Worm (Caenorhabditis elegans) whole organism, L4 larva: ENCODE data around the gene F17C11.2.

Experiments
- F26F4.8 ChIP-seq: fragments of 200-800 bp; sonication (Bioruptor generic); conservative IDR thresholded peaks from 2 replicates; pipeline ENCODE4 v1.3.6; 2022; ENCODE audit warnings: missing genetic modification characterization, missing compliant biosample characterization
- F49E8.2 ChIP-seq: sonication (generic microtip); optimal IDR thresholded peaks from 2 replicates; lab custom pipeline; 2016; ENCODE audit warnings: missing compliant biosample characterization, mild to moderate bottlenecking, missing genetic modification characterization, borderline replicate concordance
- R02D3.7 ChIP-seq: fragments of 150-350 bp; sonication (generic microtip); optimal IDR thresholded peaks from 3 replicates; lab custom pipeline; 2014; ENCODE audit warnings: missing biosample characterization, missing genetic modification characterization
- T26A8.4 ChIP-seq: fragments of 200-800 bp; sonication (Bioruptor generic); IDR thresholded peaks from 2 replicates; pipeline ENCODE4 v1.3.6; 2022; ENCODE audit warnings: missing genetic modification characterization, missing compliant biosample characterization
- Y48G9A.11 ChIP-seq: fragments of 200-800 bp; sonication (Bioruptor generic); IDR thresholded peaks from 2 replicates; pipeline ENCODE4 v1.3.6; 2022; ENCODE audit warnings: missing genetic modification reagents, missing genetic modification characterization, missing compliant biosample characterization
- aha-1 ChIP-seq: fragments of 150-350 bp; peaks from one replicate; lab custom pipeline; 2014; ENCODE audit warnings: missing biosample characterization, missing genetic modification characterization
- ama-1 ChIP-seq: fragments of 150-350 bp; optimal IDR thresholded peaks from 2 replicates; lab custom pipeline; 2014; ENCODE audit warnings: inconsistent platforms, mixed read lengths
- ceh-20 ChIP-seq: fragments of 200-800 bp; sonication (Bioruptor generic); IDR thresholded peaks from 2 replicates; pipeline ENCODE4 v1.3.6; 2022; ENCODE audit warnings: missing genetic modification reagents, missing genetic modification characterization, missing compliant biosample characterization
- ctbp-1 ChIP-seq: fragments of 200-800 bp; sonication (Bioruptor generic); IDR thresholded peaks from 2 replicates; pipeline ENCODE4 v1.3.6; 2022; ENCODE audit warnings: missing genetic modification reagents, missing genetic modification characterization, missing compliant biosample characterization
- daf-16 ChIP-seq, 3 experiments: sonication (generic microtip); optimal IDR thresholded peaks; 2 replicates each; lab custom pipeline; 2016 to 2017; ENCODE audit warnings: missing genetic modification characterization in 3 of 3, missing genetic modification reagents in 3 of 3, mild to moderate bottlenecking in 2 of 3, missing compliant biosample characterization in 2 of 3, missing biosample characterization in 1 of 3, moderate library complexity in 1 of 3
- daf-8 ChIP-seq: fragments of 200-800 bp; sonication (Bioruptor generic); IDR thresholded peaks from 2 replicates; pipeline ENCODE4 v1.3.6; 2022; ENCODE audit warnings: missing genetic modification characterization, missing compliant biosample characterization
- dmd-6 ChIP-seq: fragments of 200-800 bp; sonication (Bioruptor generic); IDR thresholded peaks from 2 replicates; pipeline ENCODE4 v1.3.6; 2022; ENCODE audit warnings: missing genetic modification reagents, missing genetic modification characterization, missing compliant biosample characterization
- egl-27 ChIP-seq: sonication (generic microtip); optimal IDR thresholded peaks from 3 replicates; lab custom pipeline; 2017; ENCODE audit warnings: missing biosample characterization, missing genetic modification reagents, missing genetic modification characterization
- fkh-10 ChIP-seq: fragments of 150-350 bp; optimal IDR thresholded peaks from 2 replicates; lab custom pipeline; 2014; ENCODE audit warnings: missing biosample characterization, missing genetic modification reagents, missing genetic modification characterization
- fos-1 ChIP-seq: fragments of 150-350 bp; optimal IDR thresholded peaks from 2 replicates; lab custom pipeline; 2014; ENCODE audit warnings: missing biosample characterization, missing genetic modification characterization
- hlh-30 ChIP-seq: sonication (generic microtip); optimal IDR thresholded peaks from 2 replicates; lab custom pipeline; 2017; ENCODE audit warnings: antibody characterized with exemption, mild to moderate bottlenecking, missing genetic modification characterization, missing compliant biosample characterization; ENCODE audit not compliant: insufficient read depth
- hmg-1.1 ChIP-seq: fragments of 200-800 bp; sonication (Bioruptor generic); IDR thresholded peaks from 2 replicates; pipeline ENCODE4 v1.3.6; 2022; ENCODE audit warnings: missing genetic modification reagents, missing genetic modification characterization, missing compliant biosample characterization
- jun-1 ChIP-seq: fragments of 150-350 bp; optimal IDR thresholded peaks from 2 replicates; lab custom pipeline; 2014; ENCODE audit warnings: missing biosample characterization, missing genetic modification reagents, missing genetic modification characterization
- lim-7 ChIP-seq: fragments of 200-800 bp; sonication (Bioruptor generic); IDR thresholded peaks from 2 replicates; pipeline ENCODE4 v1.3.6; 2022; ENCODE audit warnings: missing genetic modification characterization, missing compliant biosample characterization
- lir-3 ChIP-seq: sonication (generic microtip); optimal IDR thresholded peaks from 2 replicates; lab custom pipeline; 2016; ENCODE audit warnings: mild to moderate bottlenecking, missing genetic modification characterization, missing compliant biosample characterization
- lsy-2 ChIP-seq, 2 experiments: fragments of 150-350 bp in 1 of 2; sonication (generic microtip) in 1 of 2; optimal IDR thresholded peaks; 2 replicates each; lab custom pipeline; 2014 to 2017; ENCODE audit warnings: missing biosample characterization in 2 of 2, missing genetic modification characterization in 2 of 2
- madf-9 ChIP-seq: fragments of 200-800 bp; sonication (Bioruptor generic); conservative IDR thresholded peaks from 2 replicates; pipeline ENCODE4 v1.3.6; 2022; ENCODE audit warnings: missing genetic modification reagents, missing genetic modification characterization, missing compliant biosample characterization
- mdl-1 ChIP-seq, 2 experiments: fragments of 150-350 bp in 1 of 2; sonication (generic microtip) in 1 of 2; optimal IDR thresholded peaks; 2 replicates each; lab custom pipeline; 2014 to 2017; ENCODE audit warnings: missing biosample characterization in 2 of 2, missing genetic modification characterization in 2 of 2
- mep-1 ChIP-seq: fragments of 150-350 bp; sonication (generic microtip); optimal IDR thresholded peaks from 3 replicates; lab custom pipeline; 2014; ENCODE audit warnings: missing biosample characterization, missing genetic modification characterization
- mxl-2 ChIP-seq: fragments of 200-800 bp; sonication (Bioruptor generic); conservative IDR thresholded peaks from 2 replicates; pipeline ENCODE4 v1.3.6; 2022; ENCODE audit warnings: missing genetic modification reagents, missing genetic modification characterization, missing compliant biosample characterization
- nhr-10 ChIP-seq: fragments of 150-350 bp; optimal IDR thresholded peaks from 2 replicates; lab custom pipeline; 2014; ENCODE audit warnings: missing biosample characterization, missing genetic modification characterization
- nhr-11 ChIP-seq: fragments of 150-350 bp; optimal IDR thresholded peaks from 2 replicates; lab custom pipeline; 2014; ENCODE audit warnings: missing biosample characterization, missing genetic modification characterization
- nhr-48 ChIP-seq: sonication (generic microtip); optimal IDR thresholded peaks from 2 replicates; lab custom pipeline; 2016; ENCODE audit warnings: mild to moderate bottlenecking, missing genetic modification characterization, missing compliant biosample characterization
- pha-4 ChIP-seq, 2 experiments: fragments of 150-350 bp in 1 of 2; fragments of 200-800 bp in 1 of 2; sonication (Bioruptor generic) in 1 of 2; IDR thresholded peaks in 1 of 2; optimal IDR thresholded peaks in 1 of 2; 2 replicates each; pipeline versions ENCODE4 v1.3.6 to Lab custom; 2014 to 2022; ENCODE audit warnings: missing genetic modification characterization in 2 of 2, missing genetic modification reagents in 2 of 2, missing biosample characterization in 1 of 2, missing compliant biosample characterization in 1 of 2
- php-3 ChIP-seq: fragments of 200-800 bp; sonication (Bioruptor generic); IDR thresholded peaks from 2 replicates; pipeline ENCODE4 v1.3.6; 2022; ENCODE audit warnings: missing genetic modification reagents, missing genetic modification characterization, missing compliant biosample characterization
- rbr-2 ChIP-seq: sonication (generic microtip); optimal IDR thresholded peaks from 2 replicates; lab custom pipeline; 2016; ENCODE audit warnings: missing genotype, missing genetic modification characterization, missing compliant biosample characterization
- saeg-2 ChIP-seq: fragments of 200-800 bp; sonication (Bioruptor generic); IDR thresholded peaks from 2 replicates; pipeline ENCODE4 v1.3.6; 2022; ENCODE audit warnings: missing genetic modification reagents, missing genetic modification characterization, missing compliant biosample characterization
- snpc-1.2 ChIP-seq: fragments of 200-800 bp; sonication (Bioruptor generic); IDR thresholded peaks from 2 replicates; pipeline ENCODE4 v1.3.6; 2022; ENCODE audit warnings: missing genetic modification reagents, missing genetic modification characterization, missing compliant biosample characterization
- spr-1 ChIP-seq: sonication (generic microtip); optimal IDR thresholded peaks from 2 replicates; lab custom pipeline; 2016; ENCODE audit warnings: mild to moderate bottlenecking, missing genetic modification characterization, missing compliant biosample characterization
- unc-62 ChIP-seq, 3 experiments: fragments of 150-350 bp in 1 of 3; sonication (generic microtip); optimal IDR thresholded peaks in 2 of 3; peaks in 1 of 3; 1 replicate in 1 of 3; 2 replicates in 2 of 3; lab custom pipeline; 2014 to 2017; ENCODE audit warnings: missing biosample characterization in 3 of 3, missing genetic modification characterization in 3 of 3, missing genetic modification reagents in 3 of 3, missing genotype in 1 of 3

Gene F17C11.2

ce11 chrV:10903748-10904147, 44.3 kb upstream of the F17C11.2 start, which contains the start of gene F32D8.15 (continued):
- TF ChIP-seq daf-16 (GFP tag; optimal IDR thresholded peaks at IDR 0.05; lab: Kevin White, UChicago), result no peak
- no peak for TF ChIP-seq daf-16 (tag; optimal IDR thresholded peaks at IDR 0.05; lab: Kevin White, UChicago)
- TF ChIP-seq F49E8.2 (tag; lab: Kevin White, UChicago), result no peak

ce11 chrV:10904795-10905194, 43.2 kb upstream of the F17C11.2 start:
- TF ChIP-seq saeg-2 (GFP tag; lab: Robert Waterston, UW) (no peak), fkh-10 (GFP tag; lab: Kevin White, UChicago) (peak; percentile 71), ctbp-1 (0 out of 2 replicates have a peak, but pooled peaks have one; percentile 43), lir-3 (tag; lab: Kevin White, UChicago) (no peak), lsy-2 (tag; optimal IDR thresholded peaks at IDR 0.05; lab: Kevin White, UChicago) (peak in 1 of 2 experiments; percentile 3), aha-1 (tag; lab: Kevin White, UChicago) (peak; percentile 87), nhr-48 (no peak), R02D3.7 (tag; lab: Kevin White, UChicago) (no peak), spr-1 (tag; lab: Kevin White, UChicago) (no peak), Y48G9A.11 (GFP tag; lab: Robert Waterston, UW) (no peak), dmd-6 (GFP tag; lab: Robert Waterston, UW) (0 out of 2 replicates have a peak, but pooled peaks have one; percentile 10), mep-1 (peak; percentile 32), madf-9 (no peak), unc-62 (GFP tag; optimal IDR thresholded peaks at IDR 0.05 in 1 of 2; lab: Kevin White, UChicago) (peak in 1 of 2 experiments; percentile 65), unc-62 (tag; optimal IDR thresholded peaks at IDR 0.05; lab: Kevin White, UChicago) (no peak), rbr-2 (tag; lab: Kevin White, UChicago) (peak; percentile 34), ama-1 (lab: Kevin White, UChicago) (no peak), php-3 (no peak), mdl-1 (tag; optimal IDR thresholded peaks at IDR 0.05; lab: Kevin White, UChicago) (peak in 1 of 2 experiments; percentile 8), hmg-1.1 (0 out of 2 replicates have a peak, but pooled peaks have one; percentile 21), hlh-30 (tag; lab: Kevin White, UChicago) (peak; percentile 13), snpc-1.2 (GFP tag; lab: Robert Waterston, UW) (no peak), jun-1 (tag; lab: Kevin White, UChicago) (no peak), ceh-20 (GFP tag; lab: Robert Waterston, UW) (0 out of 2 replicates have a peak, but pooled peaks have one; percentile 12)

DNA sequence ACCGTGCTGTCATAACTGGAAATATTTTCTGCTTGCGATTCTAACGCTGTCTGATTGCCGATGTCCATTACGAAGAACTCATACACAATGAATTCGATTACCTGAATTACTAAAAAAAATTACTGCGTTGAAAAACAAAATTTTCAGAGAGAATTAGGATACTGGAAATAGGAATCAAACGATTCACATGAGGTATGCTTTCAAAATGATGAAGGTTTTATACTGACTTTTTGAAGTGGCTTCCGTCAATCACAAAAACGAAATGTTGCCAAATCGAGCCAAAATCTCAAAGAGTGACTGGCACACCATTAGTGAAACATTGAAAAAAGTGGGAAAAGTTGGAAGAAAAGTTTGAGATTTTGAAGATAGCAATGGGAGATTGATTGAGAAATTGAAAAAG, 39.0 kb upstream of the F17C11.2 start, which contains the start of gene zzz-1:
zzz-1 (minus strand) TSS at position 101 of the 400 bp plus-strand sequence.
- no peak for TF ChIP-seq R02D3.7 (tag; lab: Kevin White, UChicago)

- TF ChIP-seq pha-4 (GFP tag; IDR thresholded peaks at IDR 0.05; lab: Robert Waterston, UW), result no peak
- no peak for TF ChIP-seq pha-4 (tag; optimal IDR thresholded peaks at IDR 0.05; lab: Kevin White, UChicago)
- no peak for TF ChIP-seq snpc-1.2 (GFP tag; lab: Robert Waterston, UW)
- TF ChIP-seq egl-27 (tag; lab: Kevin White, UChicago), result no peak
- no peak for TF ChIP-seq daf-8 (GFP tag; lab: Robert Waterston, UW)
- no peak for TF ChIP-seq nhr-10
- no peak for TF ChIP-seq R02D3.7 (tag; lab: Kevin White, UChicago)
- TF ChIP-seq ctbp-1, result no peak
- TF ChIP-seq Y48G9A.11 (GFP tag; lab: Robert Waterston, UW), result no peak
- TF ChIP-seq hmg-1.1, result no peak
- TF ChIP-seq F26F4.8 (GFP tag; lab: Robert Waterston, UW), result no peak
- TF ChIP-seq lim-7 (GFP tag; lab: Robert Waterston, UW), result no peak
- no peak for TF ChIP-seq T26A8.4 (GFP tag; lab: Robert Waterston, UW)
- TF ChIP-seq fos-1 (tag; lab: Kevin White, UChicago), result no peak
- TF ChIP-seq mxl-2 (GFP tag; lab: Robert Waterston, UW), result no peak
- no peak for TF ChIP-seq nhr-11 (tag; lab: Kevin White, UChicago)
- no peak for TF ChIP-seq dmd-6 (GFP tag; lab: Robert Waterston, UW)
- no peak for TF ChIP-seq saeg-2 (GFP tag; lab: Robert Waterston, UW)
Observed at ce11 chrV:10909959-10910358, 38.1 kb upstream of the F17C11.2 start.
